Fruit fly (Drosophila melanogaster): ENCODE measurements around the gene CG34238.

- TF ChIP-seq fd96Ca (GFP tag; IDR thresholded peaks at IDR 0.05) = no peak
- no peak for TF ChIP-seq CG15710 (tag; optimal IDR thresholded peaks at IDR 0.05)
- 0 out of 3 replicates have a peak, but pooled peaks have one; percentile 7 for TF ChIP-seq CG4496 (GFP tag; IDR thresholded peaks at IDR 0.05)
- peak; percentile 39; the same call in 1 of the 2 replicates for TF ChIP-seq CG32121 (GFP tag; IDR thresholded peaks at IDR 0.05)
- no peak for TF ChIP-seq CG17806 (tag; optimal IDR thresholded peaks at IDR 0.05)
- no peak for TF ChIP-seq rn (GFP tag; IDR thresholded peaks at IDR 0.05)
- TF ChIP-seq CG34367 (tag; optimal IDR thresholded peaks at IDR 0.05) = no peak
- no peak for TF ChIP-seq CG13204 (GFP tag; optimal IDR thresholded peaks at IDR 0.05)
Measured at dm6 chr3L:10657311-10657710, 31.0 kb downstream of the CG34238 start.
